Fruit fly (Drosophila melanogaster) whole organism, embryonic: ENCODE data around the gene Dpm3.

Experiments used
- CG11093 ChIP-seq: fragments of 200-800 bp; sonication (Bioruptor generic); IDR thresholded peaks from 3 replicates; pipeline ENCODE4 v1.3.6; 2022; ENCODE audit warnings: missing biosample characterization, missing genetic modification characterization
- CG15011 ChIP-seq: fragments of 200-800 bp; sonication (Bioruptor generic); optimal IDR thresholded peaks from 3 replicates; lab custom pipeline; 2018; ENCODE audit warnings: missing biosample characterization, mild to moderate bottlenecking, missing genetic modification characterization
- CG17359 ChIP-seq: fragments of 200-800 bp; sonication (Bioruptor generic); optimal IDR thresholded peaks from 3 replicates; lab custom pipeline; 2018; ENCODE audit warnings: missing biosample characterization, mild to moderate bottlenecking, missing genetic modification characterization, moderate library complexity
- CG2199 ChIP-seq: fragments of 200-800 bp; sonication (Bioruptor generic); IDR thresholded peaks from 3 replicates; pipeline ENCODE4 v1.3.6; 2022; ENCODE audit warnings: missing biosample characterization, missing genetic modification characterization
- CG3407 ChIP-seq: fragments of 200-800 bp; sonication (Bioruptor generic); optimal IDR thresholded peaks from 2 replicates; lab custom pipeline; 2018; ENCODE audit warnings: missing biosample characterization, mild to moderate bottlenecking, missing genetic modification characterization
- CG6654 ChIP-seq: fragments of 200-800 bp; sonication (Bioruptor generic); optimal IDR thresholded peaks from 2 replicates; lab custom pipeline; 2017; ENCODE audit warnings: missing biosample characterization, mild to moderate bottlenecking, missing genetic modification characterization
- CG7372 ChIP-seq: fragments of 200-800 bp; sonication (Bioruptor generic); IDR thresholded peaks from 2 replicates; pipeline ENCODE4 v1.3.6; 2022; ENCODE audit warnings: missing biosample characterization, missing genetic modification characterization
- Deaf1 ChIP-seq: fragments of 200-800 bp; optimal IDR thresholded peaks from 3 replicates; lab custom pipeline; 2019; ENCODE audit warnings: missing biosample characterization, mild to moderate bottlenecking, missing genetic modification characterization, moderate library complexity
- Doc2 ChIP-seq: fragments of 200-800 bp; sonication (Bioruptor generic); IDR thresholded peaks from 2 replicates; pipeline ENCODE4 v1.3.6; 2022; ENCODE audit warnings: missing biosample characterization, missing genetic modification characterization
- ttk ChIP-seq: fragments of 200-800 bp; sonication (Bioruptor generic); IDR thresholded peaks from 2 replicates; pipeline ENCODE4 v2.1.2; 2022; ENCODE audit warnings: missing biosample characterization, missing genetic modification characterization

- peak; percentile 70 for TF ChIP-seq CG6654 (GFP tag; lab: Kevin White, UChicago)
- TF ChIP-seq Deaf1 (tag; lab: Kevin White, UChicago) = peak; percentile 48
- TF ChIP-seq CG2199 = peak; percentile 85
- peak; percentile 77 for TF ChIP-seq CG15011 (GFP tag; lab: Kevin White, UChicago)
- no peak for TF ChIP-seq Doc2 (GFP tag; lab: Robert Waterston, UW)
- peak; percentile 79 for TF ChIP-seq CG7372
- TF ChIP-seq CG3407 = peak; percentile 75
- peak; percentile 82 for TF ChIP-seq CG17359 (tag; lab: Kevin White, UChicago)
- TF ChIP-seq ttk = peak; percentile 83
- TF ChIP-seq CG11093 = peak; percentile 69; the same call in 2 of the 3 replicates
Observed at dm6 chr3R:13400902-13401721, 1.7 kb downstream of the Dpm3 start.
